Fruit fly (Drosophila melanogaster): Measurements from ENCODE around the gene Ssu72.

Gene Ssu72

DNA sequence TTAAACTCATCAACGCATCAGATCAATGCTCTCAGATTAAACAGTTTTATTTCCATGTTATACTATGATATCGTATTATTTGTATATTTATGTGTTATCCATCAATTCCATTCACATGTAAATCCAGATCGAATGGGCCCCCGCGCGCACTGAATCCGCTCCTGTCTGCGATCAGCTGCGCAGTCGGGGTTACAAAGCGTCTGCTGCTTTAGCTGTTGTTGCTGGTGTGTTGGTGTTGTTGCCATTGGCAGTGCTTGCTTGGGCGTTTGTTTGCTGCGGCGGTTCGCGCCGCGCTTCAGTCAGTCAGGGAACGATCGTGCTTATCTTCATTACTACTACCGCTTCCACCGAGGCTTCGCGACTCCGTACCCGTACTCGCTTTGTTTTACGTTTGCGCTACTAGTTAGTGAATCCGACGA, 2.6 kb downstream of the Ssu72 start, which contains the start of gene Zw (continued):
- TF ChIP-seq fd85E (GFP tag; optimal IDR thresholded peaks at IDR 0.05) (no peak), OdsH (GFP tag; optimal IDR thresholded peaks at IDR 0.05) (peak; percentile 39), CG8319 (GFP tag; optimal IDR thresholded peaks at IDR 0.05) (no peak), Sox15 (GFP tag; optimal IDR thresholded peaks at IDR 0.05) (peak; percentile 19), Hr4 (GFP tag; optimal IDR thresholded peaks at IDR 0.05) (peak; percentile 59), CG9139 (GFP tag; optimal IDR thresholded peaks at IDR 0.05) (no peak), CG34406 (GFP tag; optimal IDR thresholded peaks at IDR 0.05) (peak; percentile 4), CG8119 (GFP tag; IDR thresholded peaks at IDR 0.05) (no peak), Met (GFP tag; optimal IDR thresholded peaks at IDR 0.05) (peak; percentile 72), Eip75B (GFP tag; optimal IDR thresholded peaks at IDR 0.05) (peak; percentile 53), Hr39 (GFP tag; optimal IDR thresholded peaks at IDR 0.05) (peak; percentile 73), Gug (GFP tag; IDR thresholded peaks at IDR 0.05) (peak; percentile 49; the same call in 1 of the 2 replicates), CG1621 (tag; optimal IDR thresholded peaks at IDR 0.05) (peak; percentile 2), topi (GFP tag; optimal IDR thresholded peaks at IDR 0.05) (peak; percentile 66), Lpt (GFP tag; optimal IDR thresholded peaks at IDR 0.05) (peak; percentile 26), pdm3 (GFP tag; optimal IDR thresholded peaks at IDR 0.05) (peak; percentile 67), dsx (GFP tag; optimal IDR thresholded peaks at IDR 0.05; ENCODE audit: poor library complexity, severe bottlenecking) (peak; percentile 6)

DNA sequence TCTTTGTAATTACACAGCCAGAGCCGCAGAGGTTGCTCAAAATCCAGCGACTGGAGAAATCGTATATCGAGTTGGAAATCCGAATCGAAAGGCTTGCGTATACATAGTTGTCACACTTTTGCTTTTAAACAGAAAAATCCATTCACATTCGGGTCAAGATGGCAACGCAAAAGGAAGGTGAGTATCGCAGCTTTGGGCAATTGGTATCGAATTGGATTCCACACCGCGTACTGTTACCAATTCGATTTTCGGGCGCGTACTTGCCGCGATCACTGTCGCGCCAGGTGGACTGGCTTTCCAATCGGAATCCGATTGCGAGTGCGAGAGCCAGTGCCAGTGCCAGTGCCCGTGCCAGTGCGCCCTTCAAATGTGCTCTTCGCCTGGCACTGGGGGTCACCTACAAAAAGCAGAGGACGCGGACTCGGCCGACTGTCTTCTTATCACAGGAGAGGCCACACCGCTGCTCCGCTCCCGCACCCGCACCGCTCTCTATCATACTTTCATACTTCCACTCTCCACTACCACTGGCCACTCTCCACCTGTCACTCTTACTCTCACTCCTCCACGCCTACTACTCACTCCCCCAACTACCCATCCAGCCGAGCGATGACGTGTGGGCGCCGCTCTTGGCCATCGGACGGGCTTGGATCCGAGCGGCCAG, 3.2 kb downstream of the Ssu72 start:
- peak; percentile 74 for TF ChIP-seq svp (GFP tag)
- no peak for TF ChIP-seq CG31627 (GFP tag; optimal IDR thresholded peaks at IDR 0.05)
- TF ChIP-seq CG4318 (GFP tag; optimal IDR thresholded peaks at IDR 0.05) = no peak
- TF ChIP-seq Sox15 (GFP tag; optimal IDR thresholded peaks at IDR 0.05) = no peak
- TF ChIP-seq Eip75B (GFP tag; optimal IDR thresholded peaks at IDR 0.05) = no peak
- TF ChIP-seq Blimp-1 (GFP tag; optimal IDR thresholded peaks at IDR 0.05) = peak; percentile 25
- TF ChIP-seq fd85E (GFP tag; optimal IDR thresholded peaks at IDR 0.05) = no peak
- no peak for TF ChIP-seq CG6854 (GFP tag; optimal IDR thresholded peaks at IDR 0.05)
- TF ChIP-seq Hr4 (GFP tag; optimal IDR thresholded peaks at IDR 0.05) = no peak

DNA sequence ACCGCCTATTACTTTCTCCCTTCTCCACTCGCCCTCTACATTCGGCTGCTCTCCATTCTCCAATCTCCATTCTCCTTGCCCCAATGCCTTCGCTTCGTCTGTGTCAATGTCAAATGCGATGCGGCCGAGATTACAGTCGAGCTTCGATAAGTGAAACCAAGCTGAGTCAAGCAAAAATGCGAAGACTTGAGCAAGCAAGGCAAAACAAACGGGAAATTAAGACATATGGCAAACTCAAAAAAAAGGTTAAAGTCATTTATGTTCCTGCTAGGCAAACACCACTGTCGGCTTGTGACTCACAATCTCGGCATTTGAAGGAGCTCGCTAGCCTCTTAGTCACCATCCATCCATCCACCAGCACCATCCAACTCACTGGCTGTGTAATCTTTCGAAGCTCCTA, 4.0 kb downstream of the Ssu72 start:
- TF ChIP-seq CG7368 (GFP tag; optimal IDR thresholded peaks at IDR 0.05) = peak; percentile 99
- TF ChIP-seq CG3032 (tag; optimal IDR thresholded peaks at IDR 0.05) = peak; percentile 96
- TF ChIP-seq CG32006 (GFP tag; optimal IDR thresholded peaks at IDR 0.05) = peak; percentile 97
- TF ChIP-seq Blimp-1 (GFP tag; optimal IDR thresholded peaks at IDR 0.05) = peak; percentile 94
- peak; percentile 98 for TF ChIP-seq CG10669 (GFP tag; optimal IDR thresholded peaks at IDR 0.05)
- peak; percentile 95 for TF ChIP-seq CG4318 (GFP tag; optimal IDR thresholded peaks at IDR 0.05)
- peak; percentile 98 for TF ChIP-seq CG11902 (GFP tag; optimal IDR thresholded peaks at IDR 0.05)
- TF ChIP-seq Sox14 (GFP tag; optimal IDR thresholded peaks at IDR 0.05) = peak; percentile 100
- peak; percentile 97 for TF ChIP-seq CG6808 (GFP tag; optimal IDR thresholded peaks at IDR 0.05)
- peak; percentile 96 for TF ChIP-seq dac (GFP tag; optimal IDR thresholded peaks at IDR 0.05)
- peak; percentile 99 for TF ChIP-seq topi (GFP tag; optimal IDR thresholded peaks at IDR 0.05)
- peak; percentile 97 for TF ChIP-seq CG8119 (GFP tag; IDR thresholded peaks at IDR 0.05)
- peak; percentile 98 for TF ChIP-seq fd59A (GFP tag; optimal IDR thresholded peaks at IDR 0.05)
- TF ChIP-seq Hr38 (GFP tag; optimal IDR thresholded peaks at IDR 0.05) = peak; percentile 86
- TF ChIP-seq CG10631 (GFP tag; optimal IDR thresholded peaks at IDR 0.05) = peak; percentile 99
- peak; percentile 99 for TF ChIP-seq Ets21C (GFP tag; optimal IDR thresholded peaks at IDR 0.05)
- TF ChIP-seq Smox (GFP tag; optimal IDR thresholded peaks at IDR 0.05) = peak; percentile 99
- peak; percentile 100 for TF ChIP-seq Hr39 (GFP tag; optimal IDR thresholded peaks at IDR 0.05)
- peak; percentile 98 for TF ChIP-seq CG8632 (GFP tag; optimal IDR thresholded peaks at IDR 0.05)
- TF ChIP-seq Gug (GFP tag; IDR thresholded peaks at IDR 0.05) = peak; percentile 97
- peak; percentile 94 to 97 for TF ChIP-seq salr (GFP tag; optimal IDR thresholded peaks at IDR 0.05)
- TF ChIP-seq CG9139 (GFP tag; optimal IDR thresholded peaks at IDR 0.05) = peak; percentile 96
- TF ChIP-seq pdm3 (GFP tag; optimal IDR thresholded peaks at IDR 0.05) = peak; percentile 99
- TF ChIP-seq Eip78C (GFP tag) = peak; percentile 100
- TF ChIP-seq Eip93F (GFP tag; optimal IDR thresholded peaks at IDR 0.05) = peak; percentile 99
- TF ChIP-seq CG3919 (GFP tag; optimal IDR thresholded peaks at IDR 0.05) = peak; percentile 99
- peak; percentile 95 for TF ChIP-seq spab (GFP tag; optimal IDR thresholded peaks at IDR 0.05)
- TF ChIP-seq Lpt (GFP tag; optimal IDR thresholded peaks at IDR 0.05) = peak; percentile 98
- peak; percentile 97 for TF ChIP-seq Hr4 (GFP tag; optimal IDR thresholded peaks at IDR 0.05)
- TF ChIP-seq net (GFP tag; optimal IDR thresholded peaks at IDR 0.05) = peak; percentile 99
- peak; percentile 99 for TF ChIP-seq cyc (GFP tag; optimal IDR thresholded peaks at IDR 0.05)
- TF ChIP-seq CG34406 (GFP tag; optimal IDR thresholded peaks at IDR 0.05) = peak; percentile 98
- TF ChIP-seq fd85E (GFP tag; optimal IDR thresholded peaks at IDR 0.05) = peak; percentile 96
- peak; percentile 99 for TF ChIP-seq Sox102F (GFP tag; optimal IDR thresholded peaks at IDR 0.05)
- peak; percentile 97 to 98 for TF ChIP-seq ss (GFP tag; optimal IDR thresholded peaks at IDR 0.05)

Data from whole organism, prepupa.